Worm (Caenorhabditis elegans) whole organism, L3 larva: ENCODE measurements around the gene srh-127.

Experiments used
- R02D3.7 ChIP-seq: fragments of 150-350 bp; optimal IDR thresholded peaks from 2 replicates; lab custom pipeline; 2014; ENCODE audit warnings: missing biosample characterization, missing genetic modification characterization
- aly-2 ChIP-seq: fragments of 150-350 bp; optimal IDR thresholded peaks from 2 replicates; lab custom pipeline; 2014; ENCODE audit warnings: missing biosample characterization, missing genetic modification characterization
- ama-1 ChIP-seq: fragments of 150-350 bp; optimal IDR thresholded peaks from 2 replicates; lab custom pipeline; 2018
- ceh-16 ChIP-seq: sonication (generic microtip); optimal IDR thresholded peaks from 2 replicates; lab custom pipeline; 2017; ENCODE audit warnings: missing biosample characterization, missing genetic modification characterization
- ceh-28 ChIP-seq: fragments of 150-350 bp; optimal IDR thresholded peaks from 2 replicates; lab custom pipeline; 2014; ENCODE audit warnings: missing biosample characterization, missing genetic modification reagents, missing genetic modification characterization
- daf-12 ChIP-seq: fragments of 150-350 bp; optimal IDR thresholded peaks from 2 replicates; lab custom pipeline; 2014; ENCODE audit warnings: missing biosample characterization, missing genetic modification reagents, missing genetic modification characterization
- egl-27 ChIP-seq: sonication (generic microtip); optimal IDR thresholded peaks from 4 replicates; lab custom pipeline; 2017; ENCODE audit warnings: missing biosample characterization, missing genetic modification reagents, missing genetic modification characterization
- egl-5 ChIP-seq: fragments of 150-350 bp; optimal IDR thresholded peaks from 2 replicates; lab custom pipeline; 2017; ENCODE audit warnings: missing biosample characterization, missing genetic modification reagents, missing genetic modification characterization, inconsistent platforms
- elt-1 ChIP-seq: fragments of 150-350 bp; optimal IDR thresholded peaks from 2 replicates; lab custom pipeline; 2014; ENCODE audit warnings: missing biosample characterization, missing genetic modification characterization
- elt-2 ChIP-seq: sonication (generic microtip); optimal IDR thresholded peaks from 2 replicates; lab custom pipeline; 2016; ENCODE audit warnings: missing genetic modification reagents, mild to moderate bottlenecking, missing genetic modification characterization, missing compliant biosample characterization
- eor-1 ChIP-seq, 2 experiments: fragments of 150-350 bp; optimal IDR thresholded peaks; 2 replicates each; lab custom pipeline; 2014 to 2018; ENCODE audit warnings: missing biosample characterization in 2 of 2, missing genetic modification characterization in 2 of 2
- fkh-2 ChIP-seq: fragments of 150-350 bp; optimal IDR thresholded peaks from 2 replicates; lab custom pipeline; 2014; ENCODE audit warnings: missing biosample characterization, missing genetic modification reagents, missing genetic modification characterization
- hmg-11 ChIP-seq: sonication (generic microtip); optimal IDR thresholded peaks from 2 replicates; lab custom pipeline; 2016; ENCODE audit warnings: missing genetic modification characterization, missing compliant biosample characterization
- lin-15B ChIP-seq: fragments of 150-350 bp; optimal IDR thresholded peaks from 2 replicates; lab custom pipeline; 2014; ENCODE audit warnings: missing biosample characterization, missing genetic modification characterization
- lin-39 ChIP-seq: fragments of 150-350 bp; optimal IDR thresholded peaks from 2 replicates; lab custom pipeline; 2018; ENCODE audit warnings: missing biosample characterization, missing genetic modification reagents, missing genetic modification characterization
- mdl-1 ChIP-seq: fragments of 150-350 bp; optimal IDR thresholded peaks from 2 replicates; lab custom pipeline; 2014; ENCODE audit warnings: missing biosample characterization, missing genetic modification characterization
- mml-1 ChIP-seq: fragments of 150-350 bp; sonication (generic microtip); optimal IDR thresholded peaks from 3 replicates; lab custom pipeline; 2014; ENCODE audit warnings: missing biosample characterization, missing genetic modification characterization
- nfya-1 ChIP-seq: sonication (generic microtip); optimal IDR thresholded peaks from 2 replicates; lab custom pipeline; 2017; ENCODE audit warnings: missing genetic modification characterization, mild to moderate bottlenecking, missing compliant biosample characterization, antibody characterized with exemption, moderate library complexity; ENCODE audit not compliant: insufficient read depth
- nhr-11 ChIP-seq: fragments of 150-350 bp; optimal IDR thresholded peaks from 2 replicates; lab custom pipeline; 2014; ENCODE audit warnings: missing biosample characterization, missing genetic modification characterization
- nhr-12 ChIP-seq: fragments of 150-350 bp; optimal IDR thresholded peaks from 2 replicates; lab custom pipeline; 2014; ENCODE audit warnings: missing biosample characterization, missing genetic modification characterization
- nhr-23 ChIP-seq: fragments of 150-350 bp; optimal IDR thresholded peaks from 2 replicates; lab custom pipeline; 2014; ENCODE audit warnings: missing biosample characterization, missing genetic modification reagents, missing genetic modification characterization
- nhr-237 ChIP-seq: fragments of 150-350 bp; optimal IDR thresholded peaks from 2 replicates; lab custom pipeline; 2014; ENCODE audit warnings: missing biosample characterization, missing genetic modification characterization
- nhr-25 ChIP-seq: sonication (generic microtip); optimal IDR thresholded peaks from 2 replicates; lab custom pipeline; 2017; ENCODE audit warnings: missing biosample characterization, missing genetic modification characterization
- nhr-28 ChIP-seq: fragments of 150-350 bp; optimal IDR thresholded peaks from 2 replicates; lab custom pipeline; 2014; ENCODE audit warnings: missing biosample characterization, missing genetic modification characterization
- nhr-43 ChIP-seq: sonication (generic microtip); optimal IDR thresholded peaks from 2 replicates; lab custom pipeline; 2016; ENCODE audit warnings: mild to moderate bottlenecking, missing genetic modification characterization, missing compliant biosample characterization; ENCODE audit not compliant: poor library complexity, severe bottlenecking
- nhr-67 ChIP-seq: fragments of 150-350 bp; optimal IDR thresholded peaks from 2 replicates; lab custom pipeline; 2014; ENCODE audit warnings: missing biosample characterization, missing genetic modification characterization
- nhr-76 ChIP-seq: fragments of 150-350 bp; sonication (generic microtip); optimal IDR thresholded peaks from 5 replicates; lab custom pipeline; 2014; ENCODE audit warnings: missing biosample characterization, missing genetic modification characterization
- pha-4 ChIP-seq: fragments of 150-350 bp; optimal IDR thresholded peaks from 2 replicates; lab custom pipeline; 2014; ENCODE audit warnings: missing biosample characterization, missing genetic modification reagents, missing genetic modification characterization
- sea-2 ChIP-seq: fragments of 150-350 bp; sonication (generic microtip); optimal IDR thresholded peaks from 4 replicates; lab custom pipeline; 2014; ENCODE audit warnings: missing biosample characterization, missing genetic modification reagents, missing genetic modification characterization
- skn-1 ChIP-seq: fragments of 150-350 bp; optimal IDR thresholded peaks from 2 replicates; lab custom pipeline; 2014; ENCODE audit warnings: missing biosample characterization, missing genetic modification characterization
- tbx-2 ChIP-seq: sonication (generic microtip); optimal IDR thresholded peaks from 2 replicates; lab custom pipeline; 2016; ENCODE audit warnings: mild to moderate bottlenecking, missing genetic modification characterization, missing compliant biosample characterization
- unc-39 ChIP-seq: sonication (generic microtip); optimal IDR thresholded peaks from 4 replicates; lab custom pipeline; 2017; ENCODE audit warnings: missing biosample characterization, missing genetic modification characterization
- unc-62 ChIP-seq: fragments of 150-350 bp; sonication (generic microtip); optimal IDR thresholded peaks from 4 replicates; lab custom pipeline; 2014; ENCODE audit warnings: missing biosample characterization, missing genetic modification reagents, missing genetic modification characterization
- zag-1 ChIP-seq: fragments of 150-350 bp; optimal IDR thresholded peaks from 2 replicates; lab custom pipeline; 2014; ENCODE audit warnings: missing biosample characterization, missing genetic modification characterization
- ztf-11 ChIP-seq: fragments of 150-350 bp; optimal IDR thresholded peaks from 2 replicates; lab custom pipeline; 2014; ENCODE audit warnings: missing biosample characterization, missing genetic modification characterization
- ztf-4 ChIP-seq: fragments of 150-350 bp; optimal IDR thresholded peaks from 2 replicates; lab custom pipeline; 2014; ENCODE audit warnings: missing biosample characterization, missing genetic modification characterization

srh-127 gene

ce11 chrV:2857842-2858241, 35.2 kb upstream of the srh-127 start, which contains the start of gene srj-55:
Gene srj-55, minus strand, starts transcription at chrV:2857942.
- TF ChIP-seq nhr-28, result no peak
- no peak for TF ChIP-seq R02D3.7
- TF ChIP-seq egl-27, result no peak
- TF ChIP-seq pha-4, result no peak
- TF ChIP-seq nhr-67 (tag; lab: Kevin White, UChicago), result no peak
- TF ChIP-seq nhr-76 (tag; lab: Kevin White, UChicago), result no peak
- no peak for TF ChIP-seq eor-1 (tag; optimal IDR thresholded peaks at IDR 0.05; lab: Kevin White, UChicago)
- no peak for TF ChIP-seq nfya-1
- TF ChIP-seq unc-39, result no peak
- no peak for TF ChIP-seq aly-2
- no peak for TF ChIP-seq nhr-11 (tag; lab: Kevin White, UChicago)
- no peak for TF ChIP-seq daf-12 (tag; lab: Kevin White, UChicago)
- no peak for TF ChIP-seq tbx-2

ce11 chrV:2859738-2860137, 33.3 kb upstream of the srh-127 start, which contains the start of gene srj-54:
Gene srj-54, minus strand, starts transcription at chrV:2859838.
- TF ChIP-seq hmg-11 (no peak), skn-1 (tag; lab: Kevin White, UChicago) (no peak), nfya-1 (no peak), mdl-1 (tag; lab: Kevin White, UChicago) (no peak), egl-5 (no peak), ztf-11 (no peak), lin-39 (no peak), elt-1 (tag; lab: Kevin White, UChicago) (no peak), nhr-23 (tag; lab: Kevin White, UChicago) (no peak), ceh-28 (tag; lab: Kevin White, UChicago) (no peak), fkh-2 (tag; lab: Kevin White, UChicago) (no peak), tbx-2 (no peak), ztf-4 (tag; lab: Kevin White, UChicago) (no peak), pha-4 (no peak), mml-1 (tag; lab: Kevin White, UChicago) (no peak), ceh-16 (tag; lab: Kevin White, UChicago) (no peak)

- TF ChIP-seq daf-12 (tag; lab: Kevin White, UChicago) (no peak), nhr-23 (tag; lab: Kevin White, UChicago) (no peak), ama-1 (lab: Kevin White, UChicago) (no peak), zag-1 (tag; lab: Kevin White, UChicago) (no peak), unc-62 (GFP tag; lab: Kevin White, UChicago) (no peak), mdl-1 (tag; lab: Kevin White, UChicago) (no peak), ztf-4 (tag; lab: Kevin White, UChicago) (no peak), unc-39 (no peak), nhr-25 (tag; lab: Kevin White, UChicago) (no peak), elt-2 (no peak), nhr-11 (tag; lab: Kevin White, UChicago) (no peak), hmg-11 (no peak), sea-2 (GFP tag; lab: Kevin White, UChicago) (no peak), lin-15B (tag; lab: Kevin White, UChicago) (no peak)
These were observed 31.6 kb upstream of the srh-127 start, which contains the start of gene srh-270 for ce11 chrV:2861505-2861904. Gene srh-270, minus strand, starts transcription at chrV:2861605.

- TF ChIP-seq egl-27, result no peak
- no peak for TF ChIP-seq nhr-12 (tag; lab: Kevin White, UChicago)
- TF ChIP-seq nhr-11 (tag; lab: Kevin White, UChicago), result no peak
- TF ChIP-seq nhr-237 (tag; lab: Kevin White, UChicago), result no peak
- TF ChIP-seq mdl-1 (tag; lab: Kevin White, UChicago), result no peak
- TF ChIP-seq ceh-16 (tag; lab: Kevin White, UChicago), result no peak
- TF ChIP-seq eor-1 (tag; optimal IDR thresholded peaks at IDR 0.05; lab: Kevin White, UChicago), result no peak
- TF ChIP-seq nhr-43 (tag; lab: Kevin White, UChicago), result no peak
- no peak for TF ChIP-seq ceh-28 (tag; lab: Kevin White, UChicago)
These were observed 30.0 kb upstream of the srh-127 start, which contains the start of gene srh-272 for ce11 chrV:2863033-2863432. Gene srh-272, plus strand, starts transcription at chrV:2863333.

- TF ChIP-seq nhr-67 (tag; lab: Kevin White, UChicago) (no peak), unc-39 (no peak)
- TF ChIP-seq, all 47 proteins: peak for 0
These were observed 28.2 kb upstream of the srh-127 start, which contains the start of gene srh-240 for ce11 chrV:2864899-2865298. Gene srh-240, plus strand, starts transcription at chrV:2865199.
